Worm (Caenorhabditis elegans): ENCODE measurements around the gene gei-4.
A peak's percentile ranks its signal among the peaks of the same experiment; 100 is the strongest.

gei-4 gene

ce11 chrIII:365649-366048, 11.0 kb upstream of the gei-4 start, which contains the start of gene pll-1:
Gene pll-1, plus strand, starts transcription at chrIII:365949.
- TF ChIP-seq ets-5 (GFP tag; IDR thresholded peaks at IDR 0.05): no peak
- no peak for TF ChIP-seq ztf-4 (tag; optimal IDR thresholded peaks at IDR 0.05)
- TF ChIP-seq tbx-2 (tag; optimal IDR thresholded peaks at IDR 0.05): no peak
- no peak for TF ChIP-seq snu-23 (GFP tag; optimal IDR thresholded peaks at IDR 0.05)
- TF ChIP-seq grh-1 (GFP tag; IDR thresholded peaks at IDR 0.05): no peak
- no peak for TF ChIP-seq mep-1 (tag; optimal IDR thresholded peaks at IDR 0.05)

- TF ChIP-seq elt-3 (tag; optimal IDR thresholded peaks at IDR 0.05): no peak
- no peak for TF ChIP-seq egl-27 (tag; optimal IDR thresholded peaks at IDR 0.05)
- TF ChIP-seq nhr-12 (tag; optimal IDR thresholded peaks at IDR 0.05): no peak
- TF ChIP-seq lin-39 (tag; optimal IDR thresholded peaks at IDR 0.05): no peak
- TF ChIP-seq efl-3 (GFP tag; optimal IDR thresholded peaks at IDR 0.05): no peak
- TF ChIP-seq fkh-10 (GFP tag; optimal IDR thresholded peaks at IDR 0.05): peak; percentile 17
- no peak for TF ChIP-seq fkh-8 (tag; optimal IDR thresholded peaks at IDR 0.05)
- TF ChIP-seq mab-9 (GFP tag; IDR thresholded peaks at IDR 0.05): no peak
- no peak for TF ChIP-seq F16B12.6 (tag; optimal IDR thresholded peaks at IDR 0.05)
- TF ChIP-seq pag-3 (tag; optimal IDR thresholded peaks at IDR 0.05; ENCODE audit: borderline replicate concordance, insufficient read depth): no peak
- TF ChIP-seq ama-1 (optimal IDR thresholded peaks at IDR 0.05): no peak
- TF ChIP-seq elt-2 (tag; optimal IDR thresholded peaks at IDR 0.05): no peak
- TF ChIP-seq ceh-82 (tag; optimal IDR thresholded peaks at IDR 0.05): peak in 1 of 3 experiments; percentile 58
- no peak for TF ChIP-seq nhr-71 (tag; optimal IDR thresholded peaks at IDR 0.05)
- no peak for TF ChIP-seq unc-98 (GFP tag; IDR thresholded peaks at IDR 0.05)
- TF ChIP-seq ztf-11 (tag; optimal IDR thresholded peaks at IDR 0.05): no peak
- TF ChIP-seq sup-37 (GFP tag; optimal IDR thresholded peaks at IDR 0.05): no peak
- no peak for TF ChIP-seq sox-4 (tag; optimal IDR thresholded peaks at IDR 0.05)
- no peak for TF ChIP-seq efl-1 (optimal IDR thresholded peaks at IDR 0.05)
- TF ChIP-seq efl-1 (GFP tag; optimal IDR thresholded peaks at IDR 0.05 in 1 of 2): no peak
- TF ChIP-seq mep-1 (tag; optimal IDR thresholded peaks at IDR 0.05): no peak
- TF ChIP-seq nhr-85 (tag): no peak
- TF ChIP-seq unc-62 (GFP tag; optimal IDR thresholded peaks at IDR 0.05): no peak
- TF ChIP-seq lin-14 (GFP tag; optimal IDR thresholded peaks at IDR 0.05): peak; percentile 67
- no peak for TF ChIP-seq lir-3 (tag; optimal IDR thresholded peaks at IDR 0.05; ENCODE audit: poor library complexity)
- no peak for TF ChIP-seq sptf-1 (tag; optimal IDR thresholded peaks at IDR 0.05)
- TF ChIP-seq egl-13 (tag; optimal IDR thresholded peaks at IDR 0.05): no peak
- TF ChIP-seq ceh-90 (tag; optimal IDR thresholded peaks at IDR 0.05): no peak
Measured at ce11 chrIII:360315-360714, 5.7 kb upstream of the gei-4 start.

ce11 chrIII:358106-358505, 3.5 kb upstream of the gei-4 start:
- TF ChIP-seq nhr-84 (tag; optimal IDR thresholded peaks at IDR 0.05) (no peak), lin-14 (GFP tag; optimal IDR thresholded peaks at IDR 0.05) (no peak), unc-98 (GFP tag; IDR thresholded peaks at IDR 0.05) (no peak), ceh-8 (GFP tag; optimal IDR thresholded peaks at IDR 0.05) (no peak), sox-4 (tag; optimal IDR thresholded peaks at IDR 0.05) (no peak), alr-1 (tag; optimal IDR thresholded peaks at IDR 0.05; ENCODE audit: borderline replicate concordance) (no peak)
